Fruit fly (Drosophila melanogaster) whole organism, wandering third instar larva: Measurements from ENCODE around the gene CG11322.

Experiments
- CG9705 ChIP-seq: fragments of 200-800 bp; sonication (Bioruptor generic); optimal IDR thresholded peaks from 2 replicates; lab custom pipeline; 2018; ENCODE audit warnings: missing biosample characterization, mild to moderate bottlenecking, missing genetic modification characterization
- Dfd ChIP-seq: fragments of >200 bp; optimal IDR thresholded peaks from 2 replicates; lab custom pipeline; 2017; ENCODE audit warnings: missing biosample characterization, missing genetic modification characterization
- GATAd ChIP-seq: sonication (Bioruptor generic); optimal IDR thresholded peaks from 2 replicates; lab custom pipeline; 2016; ENCODE audit warnings: missing biosample characterization, missing genetic modification characterization
- Rel ChIP-seq, 2 experiments: fragments of 200-800 bp; sonication (Bioruptor generic) in 1 of 2; optimal IDR thresholded peaks; 2 replicates in 1 of 2; 3 replicates in 1 of 2; lab custom pipeline; 2016 to 2019; ENCODE audit warnings: mild to moderate bottlenecking in 2 of 2, missing biosample characterization in 2 of 2, missing genetic modification characterization in 2 of 2, moderate library complexity in 1 of 2
- pan ChIP-seq: fragments of >200 bp; optimal IDR thresholded peaks from 2 replicates; lab custom pipeline; 2017
- rgr ChIP-seq: fragments of 200-800 bp; sonication (Bioruptor generic); optimal IDR thresholded peaks from 3 replicates; lab custom pipeline; 2016; ENCODE audit warnings: missing biosample characterization, mild to moderate bottlenecking, missing genetic modification characterization
- usp ChIP-seq: fragments of >200 bp; optimal IDR thresholded peaks from 2 replicates; lab custom pipeline; 2017; ENCODE audit warnings: missing biosample characterization, missing genetic modification characterization

dm6 chr2L:6784235-6784634, 24.8 kb upstream of the CG11322 start:
- TF ChIP-seq usp (GFP tag; lab: Kevin White, UChicago) (no peak), rgr (GFP tag; lab: Kevin White, UChicago) (no peak), GATAd (GFP tag; lab: Kevin White, UChicago) (no peak), Dfd (GFP tag; lab: Kevin White, UChicago) (no peak), CG9705 (GFP tag; lab: Kevin White, UChicago) (no peak), pan (lab: Kevin White, UChicago) (no peak), Rel (GFP tag; optimal IDR thresholded peaks at IDR 0.05; lab: Kevin White, UChicago) (no peak), Rel (tag; optimal IDR thresholded peaks at IDR 0.05; lab: Kevin White, UChicago) (no peak)
